Fruit fly (Drosophila melanogaster) whole organism, pupa: Measurements from ENCODE around the gene CG3448.

Experiments
- CG8159 ChIP-seq: fragments of 200-800 bp; sonication (Bioruptor generic); optimal IDR thresholded peaks from 3 replicates; lab custom pipeline; 2018; ENCODE audit warnings: missing biosample characterization, mild to moderate bottlenecking, missing genetic modification characterization, moderate library complexity
- EcR ChIP-seq: fragments of 200-800 bp; sonication (Bioruptor generic); optimal IDR thresholded peaks from 3 replicates; lab custom pipeline; 2019; ENCODE audit warnings: missing biosample characterization, missing genetic modification characterization, mild to moderate bottlenecking, moderate library complexity, missing genetic modification reagents
- Pif1A ChIP-seq: fragments of 200-800 bp; sonication (Bioruptor generic); optimal IDR thresholded peaks from 3 replicates; lab custom pipeline; 2016; ENCODE audit warnings: missing biosample characterization, missing genetic modification characterization
- rn ChIP-seq: fragments of 200-800 bp; sonication (Bioruptor generic); IDR thresholded peaks from 2 replicates; pipeline ENCODE4 v1.3.6; 2022; ENCODE audit warnings: missing biosample characterization, missing genetic modification characterization

DNA sequence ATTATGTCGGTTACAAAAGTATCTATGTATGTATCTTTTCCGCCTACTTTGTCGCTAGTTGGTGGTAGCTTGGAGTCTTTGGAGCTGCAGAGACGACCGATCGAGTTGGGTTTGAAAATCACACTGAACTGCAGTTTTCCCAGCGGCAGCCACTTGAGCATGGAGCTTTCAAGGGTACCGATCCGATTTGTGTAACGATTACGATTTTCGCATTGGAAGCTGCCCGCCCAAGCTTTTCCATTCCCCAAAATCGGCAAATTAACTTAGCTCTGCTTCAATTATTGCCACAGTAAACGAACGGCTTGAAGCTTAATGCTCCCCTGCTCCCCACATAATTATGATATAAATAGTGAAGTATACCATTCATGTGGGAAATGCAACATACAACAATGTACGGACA, 37.8 kb upstream of the CG3448 start, which contains the start of gene CG32036:
- no peak for TF ChIP-seq Pif1A (GFP tag; lab: Kevin White, UChicago)
- no peak for TF ChIP-seq rn (GFP tag; lab: Robert Waterston, UW)
- TF ChIP-seq EcR (GFP tag; lab: Kevin White, UChicago), result no peak
- TF ChIP-seq CG8159 (tag; lab: Kevin White, UChicago), result no peak
